Worm (Caenorhabditis elegans): ENCODE data around the gene F59E12.9.

ce11 chrII:5596247-5596646 lies 50.6 kb downstream of the F59E12.9 start, which contains the start of gene C17G10.1:
- TF ChIP-seq pha-4 (tag; optimal IDR thresholded peaks at IDR 0.05): no peak
- TF ChIP-seq snpc-4 (tag; optimal IDR thresholded peaks at IDR 0.05): no peak
- TF ChIP-seq fkh-10 (GFP tag; optimal IDR thresholded peaks at IDR 0.05): no peak
- no peak for TF ChIP-seq lin-39 (tag; optimal IDR thresholded peaks at IDR 0.05)
- no peak for TF ChIP-seq tbx-2 (tag; optimal IDR thresholded peaks at IDR 0.05)
- TF ChIP-seq ama-1 (optimal IDR thresholded peaks at IDR 0.05): no peak
- TF ChIP-seq mdl-1 (tag; optimal IDR thresholded peaks at IDR 0.05): no peak
- no peak for TF ChIP-seq eor-1 (tag; optimal IDR thresholded peaks at IDR 0.05)

Data from whole organism, L3 larva.